Fruit fly (Drosophila melanogaster) ovary, adult (tissue): ENCODE data around the gene nAChRalpha6.

Experiments
- CG17801 ChIP-seq: fragments of 200-800 bp; optimal IDR thresholded peaks from 2 replicates; lab custom pipeline; 2019; ENCODE audit warnings: missing biosample characterization, mild to moderate bottlenecking, missing genetic modification characterization, moderate library complexity; ENCODE audit not compliant: partially characterized antibody

The nAChRalpha6 gene

dm6 chr2L:9886086-9886485, at the start of gene nAChRalpha6:
Gene nAChRalpha6, minus strand, starts transcription at chr2L:9886250.
- no peak for TF ChIP-seq CG17801 (GFP tag; lab: Kevin White, UChicago)

- no peak for TF ChIP-seq CG17801 (GFP tag; lab: Kevin White, UChicago)
Observed at dm6 chr2L:9933063-9933462, 47.0 kb upstream of the nAChRalpha6 start, which contains the start of gene Cpr30F. Gene Cpr30F, minus strand, starts transcription at chr2L:9933163.

dm6 chr2L:9930280-9930679, 44.2 kb upstream of the nAChRalpha6 start, which contains the start of gene CG42367:
Gene CG42367, plus strand, starts transcription at chr2L:9930580.
- TF ChIP-seq CG17801 (GFP tag; lab: Kevin White, UChicago) = no peak

dm6 chr2L:9924765-9925164, 38.7 kb upstream of the nAChRalpha6 start, which contains the start of the genes TbCMF46 and CG42366:
Gene TbCMF46, minus strand, starts transcription at chr2L:9924865.
Gene CG42366, plus strand, starts transcription at chr2L:9925161.
- no peak for TF ChIP-seq CG17801 (GFP tag; lab: Kevin White, UChicago)

dm6 chr2L:9921401-9921800, 35.4 kb upstream of the nAChRalpha6 start, which contains the start of gene CG4592:
Gene CG4592, plus strand, starts transcription at chr2L:9921633.
- peak; percentile 80 for TF ChIP-seq CG17801 (GFP tag; lab: Kevin White, UChicago)

- TF ChIP-seq CG17801 (GFP tag; lab: Kevin White, UChicago) = no peak
Observed at dm6 chr2L:9919949-9920348, 33.9 kb upstream of the nAChRalpha6 start, which contains the start of gene CG4594. Gene CG4594, plus strand, starts transcription at chr2L:9920160.

dm6 chr2L:9919218-9919617, 33.2 kb upstream of the nAChRalpha6 start:
- TF ChIP-seq CG17801 (GFP tag; lab: Kevin White, UChicago) = no peak

- peak; percentile 64 for TF ChIP-seq CG17801 (GFP tag; lab: Kevin White, UChicago)
Observed at dm6 chr2L:9918020-9918959, 32.2 kb upstream of the nAChRalpha6 start, which contains the start of the genes CG5885 and CG4598. Gene CG5885, minus strand, starts transcription at chr2L:9918330. Gene CG4598, plus strand, starts transcription at chr2L:9918618.

- TF ChIP-seq CG17801 (GFP tag; lab: Kevin White, UChicago) = peak; percentile 93
Observed at dm6 chr2L:9915011-9915850, 29.2 kb upstream of the nAChRalpha6 start, which contains the start of gene yip2. Gene yip2, plus strand, starts transcription at chr2L:9915253.

- no peak for TF ChIP-seq CG17801 (GFP tag; lab: Kevin White, UChicago)
Observed at dm6 chr2L:9912570-9913260, 26.7 kb upstream of the nAChRalpha6 start, which contains the start of the genes Etl1 and Srp54. Gene Etl1, minus strand, starts transcription at chr2L:9912608. Gene Srp54, plus strand, starts transcription at chr2L:9912911.

- TF ChIP-seq CG17801 (GFP tag; lab: Kevin White, UChicago) = no peak
Observed at dm6 chr2L:9911783-9912182, 25.7 kb upstream of the nAChRalpha6 start.

dm6 chr2L:9908468-9908967, 22.5 kb upstream of the nAChRalpha6 start, which contains the start of gene CG13124:
Gene CG13124, minus strand, starts transcription at chr2L:9908633.
- TF ChIP-seq CG17801 (GFP tag; lab: Kevin White, UChicago) = peak; percentile 18
